Fruit fly (Drosophila melanogaster): ENCODE measurements around the gene CG14615.

- TF ChIP-seq CTCF (optimal IDR thresholded peaks at IDR 0.05) (no peak), CG8478 (optimal IDR thresholded peaks at IDR 0.05) (no peak)
Measured at dm6 chrX:22477689-22478590, 28.6 kb upstream of the CG14615 start.
